Fruit fly (Drosophila melanogaster) whole organism, pupa: ENCODE data around the gene CG6094.

ENCODE experiments used
- CG10348 ChIP-seq: fragments of 200-800 bp; sonication (Bioruptor generic); IDR thresholded peaks from 2 replicates; pipeline ENCODE4 v1.3.6; 2022; ENCODE audit warnings: missing biosample characterization, missing genetic modification characterization
- CG15710 ChIP-seq: fragments of 200-800 bp; sonication (Bioruptor generic); optimal IDR thresholded peaks from 2 replicates; lab custom pipeline; 2018; ENCODE audit warnings: missing biosample characterization, mild to moderate bottlenecking, missing genetic modification characterization, moderate library complexity
- CG32121 ChIP-seq: fragments of 200-800 bp; sonication (Bioruptor generic); IDR thresholded peaks from 2 replicates; pipeline ENCODE4 v1.3.6; 2022; ENCODE audit warnings: missing biosample characterization, missing genetic modification characterization
- CG8159 ChIP-seq: fragments of 200-800 bp; sonication (Bioruptor generic); optimal IDR thresholded peaks from 3 replicates; lab custom pipeline; 2018; ENCODE audit warnings: missing biosample characterization, mild to moderate bottlenecking, missing genetic modification characterization, moderate library complexity
- CG8301 ChIP-seq: fragments of 200-800 bp; sonication (Bioruptor generic); optimal IDR thresholded peaks from 2 replicates; lab custom pipeline; 2018; ENCODE audit warnings: missing biosample characterization, mild to moderate bottlenecking, missing genetic modification characterization
- CG9948 ChIP-seq: fragments of 200-800 bp; sonication (Bioruptor generic); optimal IDR thresholded peaks from 2 replicates; lab custom pipeline; 2018; ENCODE audit warnings: missing biosample characterization, mild to moderate bottlenecking, missing genetic modification characterization, moderate library complexity
- EcR ChIP-seq: fragments of 200-800 bp; sonication (Bioruptor generic); optimal IDR thresholded peaks from 3 replicates; lab custom pipeline; 2019; ENCODE audit warnings: missing biosample characterization, missing genetic modification characterization, mild to moderate bottlenecking, moderate library complexity, missing genetic modification reagents
- Ets98B ChIP-seq: fragments of 200-800 bp; sonication (Bioruptor generic); IDR thresholded peaks from 2 replicates; pipeline ENCODE4 v1.3.6; 2022; ENCODE audit warnings: missing biosample characterization, missing genetic modification characterization
- Pif1A ChIP-seq: fragments of 200-800 bp; sonication (Bioruptor generic); optimal IDR thresholded peaks from 3 replicates; lab custom pipeline; 2016; ENCODE audit warnings: missing biosample characterization, missing genetic modification characterization
- Pif1B ChIP-seq: fragments of 200-800 bp; sonication (Bioruptor generic); optimal IDR thresholded peaks from 3 replicates; lab custom pipeline; 2016; ENCODE audit warnings: missing biosample characterization, missing genetic modification characterization
- fd96Ca ChIP-seq: fragments of 200-800 bp; sonication (Bioruptor generic); IDR thresholded peaks from 3 replicates; pipeline ENCODE4 v1.3.6; 2022; ENCODE audit warnings: missing biosample characterization, missing genetic modification characterization
- gl ChIP-seq: fragments of 200-800 bp; sonication (Bioruptor generic); optimal IDR thresholded peaks from 2 replicates; lab custom pipeline; 2018; ENCODE audit warnings: missing biosample characterization, mild to moderate bottlenecking, missing genetic modification characterization
- rn ChIP-seq: fragments of 200-800 bp; sonication (Bioruptor generic); IDR thresholded peaks from 2 replicates; pipeline ENCODE4 v1.3.6; 2022; ENCODE audit warnings: missing biosample characterization, missing genetic modification characterization

- TF ChIP-seq Ets98B (GFP tag; lab: Robert Waterston, UW) (no peak), fd96Ca (GFP tag; lab: Robert Waterston, UW) (no peak), rn (GFP tag; lab: Robert Waterston, UW) (no peak), Pif1A (GFP tag; lab: Kevin White, UChicago) (no peak), CG15710 (tag; lab: Kevin White, UChicago) (no peak), EcR (no peak), CG8301 (tag; lab: Kevin White, UChicago) (no peak), CG9948 (tag; lab: Kevin White, UChicago) (no peak), CG8159 (tag; lab: Kevin White, UChicago) (no peak), CG32121 (GFP tag; lab: Robert Waterston, UW) (no peak), gl (no peak), CG10348 (no peak), Pif1B (GFP tag; lab: Kevin White, UChicago) (no peak)
Observed at dm6 chr2L:10496338-10496737, 10.5 kb upstream of the CG6094 start.
